Worm (Caenorhabditis elegans): ENCODE measurements around the gene vrp-1.

The vrp-1 gene

DNA sequence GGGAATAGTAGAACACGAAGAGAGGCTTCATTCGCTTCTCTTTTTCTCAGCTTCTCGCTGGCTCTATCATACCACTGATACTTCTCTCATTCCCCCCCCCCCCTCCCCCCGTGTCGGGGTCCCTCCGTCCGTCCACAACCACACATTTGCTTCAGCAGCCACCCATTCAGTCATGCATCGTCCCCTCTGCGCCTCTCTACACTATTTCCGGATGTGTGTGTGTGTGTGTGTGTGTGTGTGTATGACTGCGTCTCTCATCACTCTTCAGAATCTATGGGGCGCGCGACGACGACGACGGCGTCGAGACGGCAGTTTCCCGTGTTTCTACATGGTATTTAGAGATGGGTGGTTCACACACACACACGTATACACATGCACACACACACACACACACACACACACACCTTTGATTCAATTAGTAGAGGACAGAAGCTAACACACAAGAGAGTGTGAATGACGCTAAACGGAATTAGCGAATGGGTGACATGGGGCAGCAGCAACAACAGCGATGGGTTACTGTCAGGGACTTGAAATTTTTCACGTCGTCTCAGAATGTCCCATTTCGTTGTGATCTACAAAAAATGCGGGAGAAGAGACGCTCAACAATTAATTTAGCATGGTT, 19.0 kb upstream of the vrp-1 start:
- TF ChIP-seq pes-1 (GFP tag; IDR thresholded peaks at IDR 0.05) = no peak
- peak; percentile 41 for TF ChIP-seq F13C5.2 (tag; optimal IDR thresholded peaks at IDR 0.05)
- peak; percentile 78 for TF ChIP-seq hmg-4 (GFP tag; optimal IDR thresholded peaks at IDR 0.05)

DNA sequence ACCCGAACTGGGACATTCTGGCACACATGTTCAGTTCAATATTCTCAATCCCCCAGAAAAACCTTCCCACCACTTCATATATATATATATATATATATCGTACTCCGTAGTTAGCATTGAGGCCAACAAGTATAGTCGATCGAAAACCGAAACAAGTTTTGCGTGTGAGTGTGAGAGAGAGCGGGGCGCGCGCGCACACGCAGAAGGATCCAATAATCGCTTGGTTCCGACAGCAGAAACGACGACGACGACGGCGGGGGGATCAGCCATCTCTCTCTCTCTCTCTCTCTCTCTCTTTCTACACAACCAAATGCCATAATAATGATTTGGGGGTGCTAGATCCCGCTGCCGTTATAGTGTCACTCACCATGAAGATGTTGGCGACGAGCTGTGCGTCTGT, 17.5 kb upstream of the vrp-1 start:
- TF ChIP-seq tbx-37 (GFP tag; conservative IDR thresholded peaks at IDR 0.05) (no peak), hnd-1 (tag; optimal IDR thresholded peaks at IDR 0.05) (no peak), aly-1 (tag; optimal IDR thresholded peaks at IDR 0.05) (no peak), flt-1 (GFP tag; IDR thresholded peaks at IDR 0.05) (no peak), ceh-36 (tag; optimal IDR thresholded peaks at IDR 0.05) (no peak), sea-1 (GFP tag; conservative IDR thresholded peaks at IDR 0.05) (no peak), pes-1 (GFP tag; IDR thresholded peaks at IDR 0.05) (no peak), tbx-11 (GFP tag; IDR thresholded peaks at IDR 0.05) (no peak), ama-1 (optimal IDR thresholded peaks at IDR 0.05) (no peak), hmbx-1 (tag; optimal IDR thresholded peaks at IDR 0.05) (no peak), ets-7 (tag; optimal IDR thresholded peaks at IDR 0.05) (no peak), scrt-1 (GFP tag; IDR thresholded peaks at IDR 0.05) (no peak), B0310.2 (tag; optimal IDR thresholded peaks at IDR 0.05) (no peak), hmg-4 (GFP tag; optimal IDR thresholded peaks at IDR 0.05) (no peak), ceh-13 (GFP tag; optimal IDR thresholded peaks at IDR 0.05) (no peak), tra-4 (tag; optimal IDR thresholded peaks at IDR 0.05) (no peak), F13C5.2 (tag; optimal IDR thresholded peaks at IDR 0.05) (no peak)

DNA sequence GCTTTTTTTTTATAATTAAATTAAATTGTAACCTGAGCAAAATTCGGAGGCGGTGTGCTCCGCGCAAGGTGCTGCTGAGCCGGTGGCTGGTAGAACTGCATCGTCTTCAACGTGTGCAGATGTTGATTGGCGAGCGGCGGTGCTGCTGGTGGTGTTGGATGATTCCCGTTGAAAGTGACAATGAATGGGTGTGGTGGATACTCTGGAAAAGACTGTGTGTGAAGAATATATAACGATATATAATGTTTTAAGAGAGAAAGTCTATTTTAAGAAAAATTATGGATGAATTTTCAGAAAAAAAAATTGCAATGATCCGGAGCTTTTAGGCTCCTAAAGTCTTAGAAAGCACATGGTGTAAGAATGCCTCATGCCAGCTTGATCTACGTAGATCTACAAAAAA, 17.0 kb upstream of the vrp-1 start, which contains the start of gene Y54G2A.26:
TSS of gene Y54G2A.26 (minus strand) at position 101 of the 400 bp plus-strand sequence.
- TF ChIP-seq hnd-1 (tag; optimal IDR thresholded peaks at IDR 0.05) = no peak

DNA sequence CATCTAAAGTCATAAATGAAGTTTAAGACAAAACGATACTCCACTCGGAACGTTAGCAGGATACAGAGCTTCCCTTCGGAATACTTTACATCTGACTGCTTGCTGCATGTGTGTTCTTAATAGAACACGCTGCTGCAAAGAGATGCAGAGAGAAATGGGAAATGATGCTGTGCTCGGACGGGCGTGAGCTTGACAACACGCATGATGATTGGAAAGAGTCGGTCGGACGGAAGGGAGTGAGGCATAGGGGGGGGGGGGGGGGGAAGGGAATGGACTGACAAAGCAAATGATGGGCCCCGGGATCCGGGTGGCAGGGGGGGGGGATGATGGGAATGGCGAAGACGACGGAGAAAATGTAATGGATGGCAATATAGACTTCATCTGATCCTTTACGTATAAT, 15.1 kb upstream of the vrp-1 start:
- no peak for TF ChIP-seq aly-1 (tag; optimal IDR thresholded peaks at IDR 0.05)
- TF ChIP-seq hmg-4 (GFP tag; optimal IDR thresholded peaks at IDR 0.05) = peak; percentile 18
- TF ChIP-seq ama-1 (optimal IDR thresholded peaks at IDR 0.05) = no peak
- no peak for TF ChIP-seq F13C5.2 (tag; optimal IDR thresholded peaks at IDR 0.05)
- no peak for TF ChIP-seq ets-7 (tag; optimal IDR thresholded peaks at IDR 0.05)

DNA sequence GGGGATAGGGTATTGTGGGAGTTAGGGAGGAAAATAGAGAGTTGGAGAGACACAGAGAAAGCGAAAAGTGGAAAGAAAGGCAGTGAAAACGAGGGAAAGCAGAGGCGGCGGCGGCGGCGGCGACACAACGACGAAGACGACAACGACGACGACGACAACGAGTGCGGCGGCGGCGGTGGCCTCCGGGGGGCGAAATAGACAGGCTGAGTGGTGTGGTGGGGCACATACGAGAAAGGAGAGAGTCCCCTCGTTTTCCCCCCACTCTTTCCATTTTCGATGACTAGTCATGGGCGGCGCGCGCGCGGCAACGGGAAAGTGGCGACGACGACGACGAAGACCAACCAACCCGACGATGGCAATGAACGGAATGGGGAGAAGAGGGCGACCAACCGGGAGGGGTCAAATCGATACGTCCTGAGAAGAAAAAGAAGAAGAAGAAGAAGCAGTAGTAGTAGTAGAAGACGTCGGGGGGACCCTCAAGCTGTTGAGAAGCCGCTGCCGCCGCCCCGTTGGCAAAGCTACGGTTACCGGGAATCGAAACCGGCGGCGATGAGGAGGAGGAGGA, 13.7 kb upstream of the vrp-1 start:
- no peak for TF ChIP-seq scrt-1 (GFP tag; IDR thresholded peaks at IDR 0.05)
- no peak for TF ChIP-seq ceh-13 (GFP tag; optimal IDR thresholded peaks at IDR 0.05)
- no peak for TF ChIP-seq B0310.2 (tag; optimal IDR thresholded peaks at IDR 0.05)
- TF ChIP-seq aly-1 (tag; optimal IDR thresholded peaks at IDR 0.05) = peak; percentile 67
- no peak for TF ChIP-seq hmbx-1 (tag; optimal IDR thresholded peaks at IDR 0.05)
- no peak for TF ChIP-seq hnd-1 (tag; optimal IDR thresholded peaks at IDR 0.05)
- TF ChIP-seq hmg-4 (GFP tag; optimal IDR thresholded peaks at IDR 0.05) = peak; percentile 39
- peak; percentile 16 for TF ChIP-seq F13C5.2 (tag; optimal IDR thresholded peaks at IDR 0.05)
- TF ChIP-seq sea-1 (GFP tag; conservative IDR thresholded peaks at IDR 0.05) = no peak

DNA sequence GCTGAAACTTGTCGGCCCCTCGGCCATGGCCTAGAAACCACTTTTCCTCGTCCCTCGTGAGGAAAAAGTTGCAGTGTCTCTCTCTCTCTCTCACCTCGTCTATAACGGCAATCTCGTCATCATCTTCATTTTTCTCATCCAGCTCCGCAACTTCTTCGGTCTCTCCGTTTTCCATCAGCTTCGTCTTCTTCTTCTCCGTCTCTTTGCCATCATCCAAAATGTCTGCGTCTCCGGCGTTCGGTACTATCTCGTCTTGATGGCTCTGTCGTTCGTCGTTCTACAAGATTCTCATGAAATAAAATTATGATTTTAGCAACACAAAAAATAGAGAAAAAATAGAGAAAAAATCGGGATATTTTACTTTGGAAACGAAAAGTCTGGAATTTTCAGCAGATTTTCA, 10.9 kb upstream of the vrp-1 start:
- no peak for TF ChIP-seq hmbx-1 (tag; optimal IDR thresholded peaks at IDR 0.05)
- TF ChIP-seq hnd-1 (tag; optimal IDR thresholded peaks at IDR 0.05) = no peak
- no peak for TF ChIP-seq ets-7 (tag; optimal IDR thresholded peaks at IDR 0.05)
- TF ChIP-seq flt-1 (GFP tag; IDR thresholded peaks at IDR 0.05) = no peak
- TF ChIP-seq pes-1 (GFP tag; IDR thresholded peaks at IDR 0.05) = no peak
- no peak for TF ChIP-seq tbx-11 (GFP tag; IDR thresholded peaks at IDR 0.05)
- no peak for TF ChIP-seq tbx-37 (GFP tag; conservative IDR thresholded peaks at IDR 0.05)
- no peak for TF ChIP-seq aly-1 (tag; optimal IDR thresholded peaks at IDR 0.05)
- no peak for TF ChIP-seq F13C5.2 (tag; optimal IDR thresholded peaks at IDR 0.05)
- no peak for TF ChIP-seq sea-1 (GFP tag; conservative IDR thresholded peaks at IDR 0.05)
- no peak for TF ChIP-seq ceh-13 (GFP tag; optimal IDR thresholded peaks at IDR 0.05)
- no peak for TF ChIP-seq ceh-36 (tag; optimal IDR thresholded peaks at IDR 0.05)
- no peak for TF ChIP-seq ama-1 (optimal IDR thresholded peaks at IDR 0.05)
- TF ChIP-seq B0310.2 (tag; optimal IDR thresholded peaks at IDR 0.05) = no peak
- TF ChIP-seq hmg-4 (GFP tag; optimal IDR thresholded peaks at IDR 0.05) = no peak
- no peak for TF ChIP-seq tra-4 (tag; optimal IDR thresholded peaks at IDR 0.05)
- no peak for TF ChIP-seq scrt-1 (GFP tag; IDR thresholded peaks at IDR 0.05)

DNA sequence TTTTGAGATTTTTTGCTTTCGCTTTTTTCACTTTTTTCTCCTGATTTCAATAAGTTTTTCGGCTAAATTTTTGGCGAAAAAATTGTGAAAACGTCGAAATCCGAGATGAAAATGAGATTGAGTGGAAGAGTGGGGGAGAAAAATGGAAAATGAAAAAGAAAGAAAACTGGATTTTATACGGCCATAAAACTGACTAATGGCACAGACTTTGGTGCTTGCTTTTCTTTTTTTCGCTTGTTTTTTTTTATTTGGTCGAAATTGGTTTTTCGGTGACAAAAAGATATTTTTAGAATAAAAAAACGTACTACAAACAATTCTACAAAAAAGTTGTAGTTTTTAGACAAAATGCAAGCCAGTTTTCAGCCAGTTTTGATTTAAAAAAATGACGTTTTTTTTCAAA, 9.6 kb upstream of the vrp-1 start:
- TF ChIP-seq B0310.2 (tag; optimal IDR thresholded peaks at IDR 0.05) (no peak), sea-1 (GFP tag; conservative IDR thresholded peaks at IDR 0.05) (no peak), tra-4 (tag; optimal IDR thresholded peaks at IDR 0.05) (no peak)

DNA sequence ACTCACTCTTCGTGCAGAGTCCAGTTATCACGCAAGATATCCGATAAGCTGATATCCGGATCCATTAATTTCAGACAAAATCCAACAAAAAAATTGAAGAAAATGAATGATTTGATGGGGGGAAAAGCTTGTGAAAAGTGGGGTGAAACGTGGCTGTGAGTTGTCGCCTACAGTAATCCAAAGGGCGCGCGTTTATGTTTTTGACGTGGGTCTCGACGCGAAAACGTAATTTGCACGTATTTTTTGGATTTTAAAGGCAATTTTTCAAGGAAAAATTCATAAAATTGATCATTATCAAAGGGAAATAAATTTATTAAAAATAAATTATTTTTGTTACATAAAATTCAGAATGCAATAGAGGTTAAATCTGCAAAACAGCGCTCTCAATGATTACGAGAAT, 3.6 kb upstream of the vrp-1 start, which contains the start of gene Y54G2A.73:
TSS of gene Y54G2A.73 (minus strand) at position 65 of the 400 bp plus-strand sequence.
- TF ChIP-seq scrt-1 (GFP tag; IDR thresholded peaks at IDR 0.05) (no peak), tbx-11 (GFP tag; IDR thresholded peaks at IDR 0.05) (no peak), tra-4 (tag; optimal IDR thresholded peaks at IDR 0.05) (no peak), B0310.2 (tag; optimal IDR thresholded peaks at IDR 0.05) (no peak), sea-1 (GFP tag; conservative IDR thresholded peaks at IDR 0.05) (no peak), aly-1 (tag; optimal IDR thresholded peaks at IDR 0.05) (no peak), hnd-1 (tag; optimal IDR thresholded peaks at IDR 0.05) (no peak), hmg-4 (GFP tag; optimal IDR thresholded peaks at IDR 0.05) (no peak), ceh-36 (tag; optimal IDR thresholded peaks at IDR 0.05) (no peak), ets-7 (tag; optimal IDR thresholded peaks at IDR 0.05) (no peak), hmbx-1 (tag; optimal IDR thresholded peaks at IDR 0.05) (no peak), ceh-13 (GFP tag; optimal IDR thresholded peaks at IDR 0.05) (no peak), flt-1 (GFP tag; IDR thresholded peaks at IDR 0.05) (no peak), F13C5.2 (tag; optimal IDR thresholded peaks at IDR 0.05) (no peak), tbx-37 (GFP tag; conservative IDR thresholded peaks at IDR 0.05) (no peak), pes-1 (GFP tag; IDR thresholded peaks at IDR 0.05) (no peak), ama-1 (optimal IDR thresholded peaks at IDR 0.05) (no peak)

All from whole organism, early embryonic.